Fruit fly (Drosophila melanogaster): ENCODE data around the gene spir.

spir gene

dm6 chr2L:20310751-20311387 is at the start of gene spir:
spir (plus strand) TSS chr2L:20311219.
- TF ChIP-seq cnc (optimal IDR thresholded peaks at IDR 0.05): no peak
- TF ChIP-seq CG11617 (GFP tag; optimal IDR thresholded peaks at IDR 0.05): peak; percentile 25
- TF ChIP-seq CG1620 (GFP tag; optimal IDR thresholded peaks at IDR 0.05): no peak
- TF ChIP-seq pad (GFP tag; optimal IDR thresholded peaks at IDR 0.05): peak; percentile 11
- TF ChIP-seq bab1 (GFP tag; optimal IDR thresholded peaks at IDR 0.05): peak; percentile 1
- TF ChIP-seq toe (GFP tag; optimal IDR thresholded peaks at IDR 0.05): no peak
- no peak for TF ChIP-seq ovo (GFP tag; optimal IDR thresholded peaks at IDR 0.05)
- peak; percentile 42 for TF ChIP-seq kay (GFP tag; ENCODE audit: borderline replicate concordance)
- peak; percentile 41 for TF ChIP-seq Mnt (GFP tag; optimal IDR thresholded peaks at IDR 0.05)
- no peak for TF ChIP-seq Clk (GFP tag; optimal IDR thresholded peaks at IDR 0.05)
- no peak for TF ChIP-seq Hr96 (GFP tag; optimal IDR thresholded peaks at IDR 0.05)
- peak; percentile 8 for TF ChIP-seq CG7045 (GFP tag; optimal IDR thresholded peaks at IDR 0.05)
- no peak for TF ChIP-seq tj (GFP tag; optimal IDR thresholded peaks at IDR 0.05)
- no peak for TF ChIP-seq CG5204 (GFP tag; optimal IDR thresholded peaks at IDR 0.05)
- peak; percentile 16 for TF ChIP-seq cic (GFP tag; optimal IDR thresholded peaks at IDR 0.05)
- TF ChIP-seq CG33017 (tag; optimal IDR thresholded peaks at IDR 0.05): peak; percentile 6
- no peak for TF ChIP-seq Crg-1 (GFP tag; optimal IDR thresholded peaks at IDR 0.05)
- TF ChIP-seq CG14711 (tag; optimal IDR thresholded peaks at IDR 0.05): peak; percentile 34
- no peak for TF ChIP-seq CG12768 (GFP tag; optimal IDR thresholded peaks at IDR 0.05)
- peak; percentile 41 for TF ChIP-seq CG7101 (tag; optimal IDR thresholded peaks at IDR 0.05)

- TF ChIP-seq toe (GFP tag; optimal IDR thresholded peaks at IDR 0.05) (no peak), CG1620 (GFP tag; optimal IDR thresholded peaks at IDR 0.05) (no peak), pad (GFP tag; optimal IDR thresholded peaks at IDR 0.05) (no peak), CG12768 (GFP tag; optimal IDR thresholded peaks at IDR 0.05) (no peak), Crg-1 (GFP tag; optimal IDR thresholded peaks at IDR 0.05) (no peak), ovo (GFP tag; optimal IDR thresholded peaks at IDR 0.05) (no peak), bab1 (GFP tag; optimal IDR thresholded peaks at IDR 0.05) (no peak), Hr96 (GFP tag; optimal IDR thresholded peaks at IDR 0.05) (no peak), CG5204 (GFP tag; optimal IDR thresholded peaks at IDR 0.05) (no peak), cic (GFP tag; optimal IDR thresholded peaks at IDR 0.05) (no peak)
Measured at dm6 chr2L:20263050-20263449, 48.0 kb upstream of the spir start.

DNA sequence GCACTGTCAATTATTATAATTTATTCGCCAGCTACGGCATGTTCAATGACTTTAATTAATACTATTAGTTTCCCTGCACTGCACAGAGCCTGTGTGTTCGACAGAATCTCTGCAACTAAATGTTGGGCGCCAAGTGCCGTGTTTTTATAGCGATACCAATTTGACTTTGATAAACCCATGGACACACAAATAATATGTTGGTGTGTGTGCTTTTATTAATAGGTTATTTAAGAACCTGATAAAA is 46.8 kb upstream of the spir start, which contains the start of gene CG17570:
Gene CG17570, minus strand, starts transcription at position 101 of the 244 bp plus-strand sequence.
- TF ChIP-seq CG7045 (GFP tag; optimal IDR thresholded peaks at IDR 0.05) (no peak), CG1620 (GFP tag; optimal IDR thresholded peaks at IDR 0.05) (no peak), ovo (GFP tag; optimal IDR thresholded peaks at IDR 0.05) (no peak), pad (GFP tag; optimal IDR thresholded peaks at IDR 0.05) (no peak), CG33017 (tag; optimal IDR thresholded peaks at IDR 0.05) (no peak), CG14711 (tag; optimal IDR thresholded peaks at IDR 0.05) (no peak)

dm6 chr2L:20264568-20265547 is 46.2 kb upstream of the spir start:
- TF ChIP-seq CG5204 (GFP tag; optimal IDR thresholded peaks at IDR 0.05): no peak
- peak; percentile 25 for TF ChIP-seq Hr96 (GFP tag; optimal IDR thresholded peaks at IDR 0.05)

- TF ChIP-seq tj (GFP tag; optimal IDR thresholded peaks at IDR 0.05) (no peak), cnc (optimal IDR thresholded peaks at IDR 0.05) (no peak), CG14711 (tag; optimal IDR thresholded peaks at IDR 0.05) (peak; percentile 19), CG33017 (tag; optimal IDR thresholded peaks at IDR 0.05) (peak; percentile 65), CG7101 (tag; optimal IDR thresholded peaks at IDR 0.05) (peak; percentile 56), pad (GFP tag; optimal IDR thresholded peaks at IDR 0.05) (no peak), CG12768 (GFP tag; optimal IDR thresholded peaks at IDR 0.05) (peak; percentile 3), CG5204 (GFP tag; optimal IDR thresholded peaks at IDR 0.05) (peak; percentile 23), ovo (GFP tag; optimal IDR thresholded peaks at IDR 0.05) (no peak), kay (GFP tag; ENCODE audit: borderline replicate concordance) (peak; percentile 41), toe (GFP tag; optimal IDR thresholded peaks at IDR 0.05) (peak; percentile 40), CG11617 (GFP tag; optimal IDR thresholded peaks at IDR 0.05) (no peak), CG7045 (GFP tag; optimal IDR thresholded peaks at IDR 0.05) (peak; percentile 75)
Measured at dm6 chr2L:20267181-20267580, 43.8 kb upstream of the spir start.

DNA sequence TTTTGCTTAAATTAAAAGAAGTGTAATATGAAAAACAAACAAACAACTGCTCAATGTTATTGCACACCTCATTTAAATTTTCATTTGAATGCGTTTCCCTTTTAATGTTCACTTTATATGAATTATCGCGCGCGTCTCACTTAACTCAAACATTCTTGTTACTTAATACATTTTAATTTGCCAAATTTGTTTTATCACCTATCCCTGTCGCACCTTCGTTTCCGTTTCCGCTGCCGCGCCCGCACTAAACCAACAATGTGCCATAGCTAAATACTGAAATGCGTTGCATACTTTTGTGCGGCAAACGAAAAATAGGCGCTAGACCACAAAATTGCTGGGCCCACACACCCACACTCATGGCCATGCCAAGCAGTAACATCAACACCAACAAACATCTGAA is 23.8 kb upstream of the spir start:
- TF ChIP-seq CG7101 (tag; optimal IDR thresholded peaks at IDR 0.05): peak; percentile 29
- TF ChIP-seq CG11617 (GFP tag; optimal IDR thresholded peaks at IDR 0.05): peak; percentile 28
- no peak for TF ChIP-seq kay (GFP tag; ENCODE audit: borderline replicate concordance)
- TF ChIP-seq CG1620 (GFP tag; optimal IDR thresholded peaks at IDR 0.05): peak; percentile 34
- no peak for TF ChIP-seq pad (GFP tag; optimal IDR thresholded peaks at IDR 0.05)
- TF ChIP-seq tj (GFP tag; optimal IDR thresholded peaks at IDR 0.05): peak; percentile 18
- no peak for TF ChIP-seq toe (GFP tag; optimal IDR thresholded peaks at IDR 0.05)
- no peak for TF ChIP-seq CG33017 (tag; optimal IDR thresholded peaks at IDR 0.05)
